Worm (Caenorhabditis elegans) whole organism, L1 larva: ENCODE measurements around the gene exos-4.2.

Experiments
- aha-1 ChIP-seq: fragments of 150-350 bp; optimal IDR thresholded peaks from 2 replicates; lab custom pipeline; 2014; ENCODE audit warnings: missing biosample characterization, missing genetic modification characterization
- blmp-1 ChIP-seq: fragments of 150-350 bp; optimal IDR thresholded peaks from 2 replicates; lab custom pipeline; 2014; ENCODE audit warnings: missing biosample characterization, missing genetic modification characterization
- fos-1 ChIP-seq: fragments of 150-350 bp; optimal IDR thresholded peaks from 2 replicates; lab custom pipeline; 2014; ENCODE audit warnings: missing biosample characterization, missing genetic modification characterization
- lin-13 ChIP-seq: fragments of 150-350 bp; optimal IDR thresholded peaks from 2 replicates; lab custom pipeline; 2014; ENCODE audit warnings: missing biosample characterization, missing genetic modification reagents, missing genetic modification characterization
- lin-14 ChIP-seq: fragments of 200-800 bp; sonication (Bioruptor generic); optimal IDR thresholded peaks from 2 replicates; lab custom pipeline; 2018; ENCODE audit warnings: mild to moderate bottlenecking, missing genetic modification characterization, moderate library complexity, missing compliant biosample characterization
- lin-35 ChIP-seq, 2 experiments: fragments of 150-350 bp; optimal IDR thresholded peaks; 2 replicates each; lab custom pipeline; 2014; ENCODE audit warnings: missing biosample characterization in 2 of 2, missing genetic modification characterization in 2 of 2, missing genetic modification reagents in 2 of 2
- lsy-2 ChIP-seq, 2 experiments: fragments of 150-350 bp; optimal IDR thresholded peaks; 2 replicates each; lab custom pipeline; 2014; ENCODE audit warnings: missing biosample characterization in 2 of 2, missing genetic modification characterization in 2 of 2
- nhr-28 ChIP-seq: fragments of 150-350 bp; optimal IDR thresholded peaks from 2 replicates; lab custom pipeline; 2014; ENCODE audit warnings: missing biosample characterization, missing genetic modification characterization
- nhr-47 ChIP-seq: sonication (generic microtip); optimal IDR thresholded peaks from 2 replicates; lab custom pipeline; 2016; ENCODE audit warnings: mild to moderate bottlenecking, missing genetic modification characterization, moderate library complexity, missing compliant biosample characterization
- nhr-90 ChIP-seq: sonication (generic microtip); optimal IDR thresholded peaks from 2 replicates; lab custom pipeline; 2016; ENCODE audit warnings: mild to moderate bottlenecking, missing genetic modification characterization, missing compliant biosample characterization; ENCODE audit not compliant: poor library complexity
- ztf-11 ChIP-seq, 2 experiments: sonication (generic microtip); optimal IDR thresholded peaks; 2 replicates each; lab custom pipeline; 2016 to 2017; ENCODE audit warnings: missing genetic modification characterization in 2 of 2, missing biosample characterization in 1 of 2, missing compliant biosample characterization in 1 of 2

DNA sequence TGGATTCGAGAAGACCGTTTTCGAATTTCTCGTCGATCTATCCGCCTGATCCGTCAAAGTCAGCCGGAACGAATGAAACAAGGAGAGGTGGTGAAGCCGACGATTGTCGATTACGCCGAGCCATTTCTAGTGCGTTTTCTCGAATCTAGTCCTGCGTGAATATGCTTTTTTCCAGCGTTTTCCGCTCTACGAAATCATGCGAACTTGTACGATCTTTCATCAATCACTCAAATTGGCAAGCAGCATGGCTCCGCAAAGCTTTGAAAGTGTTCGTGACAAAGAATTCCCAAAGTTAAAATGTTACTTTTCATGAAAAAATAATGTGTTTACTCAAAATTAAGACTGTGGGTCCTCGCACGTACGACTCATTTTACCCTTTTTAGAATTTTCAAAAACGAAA lies 36.9 kb downstream of the exos-4.2 start:
- TF ChIP-seq lin-35 (GFP tag; optimal IDR thresholded peaks at IDR 0.05; lab: Kevin White, UChicago) (no peak), lin-14 (GFP tag; lab: Kevin White, UChicago) (no peak), fos-1 (no peak), lsy-2 (tag; optimal IDR thresholded peaks at IDR 0.05; lab: Kevin White, UChicago) (no peak), nhr-47 (tag; lab: Kevin White, UChicago) (no peak), nhr-90 (no peak), blmp-1 (tag; lab: Kevin White, UChicago) (no peak), nhr-28 (tag; lab: Kevin White, UChicago) (no peak), ztf-11 (tag; optimal IDR thresholded peaks at IDR 0.05; lab: Kevin White, UChicago) (no peak), lin-13 (GFP tag; lab: Kevin White, UChicago) (no peak), aha-1 (tag; lab: Kevin White, UChicago) (no peak)
